Worm (Caenorhabditis elegans) whole organism, young adult: ENCODE measurements around the gene F26F4.2.

Source experiments
- sea-2 ChIP-seq: fragments of 200-800 bp; sonication (Bioruptor generic); IDR thresholded peaks from 2 replicates; pipeline ENCODE4 v1.3.6; 2022; ENCODE audit warnings: missing genetic modification characterization, missing compliant biosample characterization
- sptf-2 ChIP-seq: fragments of 200-800 bp; sonication (Bioruptor generic); optimal IDR thresholded peaks from 2 replicates; lab custom pipeline; 2018; ENCODE audit warnings: mild to moderate bottlenecking, missing genetic modification characterization, missing compliant biosample characterization

ce11 chrIII:4874671-4875070 lies 36.4 kb upstream of the F26F4.2 start, which contains the start of gene C35D10.12:
- TF ChIP-seq sptf-2 (no peak), sea-2 (no peak)
